Worm (Caenorhabditis elegans): Measurements from ENCODE around the gene unc-22.

unc-22 gene

ce11 chrIV:12010859-12011258 lies at the start of gene unc-22, which contains the start of gene ZK617.26:
Gene unc-22, minus strand, starts transcription at chrIV:12011007.
Gene ZK617.26, minus strand, starts transcription at chrIV:12010959.
- TF ChIP-seq mml-1 (tag; optimal IDR thresholded peaks at IDR 0.05) (no peak), nfya-1 (tag; optimal IDR thresholded peaks at IDR 0.05; ENCODE audit: insufficient read depth) (no peak), ZK546.5 (tag; optimal IDR thresholded peaks at IDR 0.05) (no peak), tbx-2 (tag; optimal IDR thresholded peaks at IDR 0.05) (no peak), unc-39 (tag; optimal IDR thresholded peaks at IDR 0.05) (no peak), ceh-9 (tag; optimal IDR thresholded peaks at IDR 0.05) (no peak), elt-2 (tag; optimal IDR thresholded peaks at IDR 0.05) (no peak), nhr-67 (tag; optimal IDR thresholded peaks at IDR 0.05) (no peak), nhr-43 (tag; optimal IDR thresholded peaks at IDR 0.05; ENCODE audit: poor library complexity, severe bottlenecking) (no peak), ceh-16 (tag; optimal IDR thresholded peaks at IDR 0.05) (no peak), daf-12 (tag; optimal IDR thresholded peaks at IDR 0.05) (no peak), nhr-12 (tag; optimal IDR thresholded peaks at IDR 0.05) (no peak), zag-1 (tag; optimal IDR thresholded peaks at IDR 0.05) (no peak), egl-27 (tag; optimal IDR thresholded peaks at IDR 0.05) (no peak), jun-1 (tag; optimal IDR thresholded peaks at IDR 0.05) (no peak), nhr-23 (tag; optimal IDR thresholded peaks at IDR 0.05) (no peak), pqm-1 (tag; optimal IDR thresholded peaks at IDR 0.05) (no peak), lsy-12 (tag; optimal IDR thresholded peaks at IDR 0.05) (no peak), ztf-11 (tag; optimal IDR thresholded peaks at IDR 0.05) (no peak), elt-3 (tag; optimal IDR thresholded peaks at IDR 0.05) (no peak)

ce11 chrIV:12057508-12057907 lies 46.7 kb upstream of the unc-22 start, which contains the start of gene K08E4.3:
Gene K08E4.3, plus strand, starts transcription at chrIV:12057742.
- TF ChIP-seq unc-62 (GFP tag; optimal IDR thresholded peaks at IDR 0.05) (peak; percentile 33), lin-39 (tag; optimal IDR thresholded peaks at IDR 0.05) (no peak), nfya-1 (tag; optimal IDR thresholded peaks at IDR 0.05; ENCODE audit: insufficient read depth) (peak; percentile 55)

ce11 chrIV:12056603-12057002 lies 45.8 kb upstream of the unc-22 start, which contains the start of gene K08E4.2:
Gene K08E4.2, minus strand, starts transcription at chrIV:12056656.
- no peak for TF ChIP-seq ZK546.5 (tag; optimal IDR thresholded peaks at IDR 0.05)
- no peak for TF ChIP-seq nhr-25 (tag; optimal IDR thresholded peaks at IDR 0.05)
- no peak for TF ChIP-seq elt-2 (tag; optimal IDR thresholded peaks at IDR 0.05)
- TF ChIP-seq ceh-9 (tag; optimal IDR thresholded peaks at IDR 0.05), result no peak

ce11 chrIV:12052461-12052860 lies 41.7 kb upstream of the unc-22 start:
- TF ChIP-seq nhr-76 (tag; optimal IDR thresholded peaks at IDR 0.05) (no peak), skn-1 (tag; optimal IDR thresholded peaks at IDR 0.05) (no peak), lsy-12 (tag; optimal IDR thresholded peaks at IDR 0.05) (no peak), aly-2 (tag; optimal IDR thresholded peaks at IDR 0.05) (no peak), unc-39 (tag; optimal IDR thresholded peaks at IDR 0.05) (no peak), mml-1 (tag; optimal IDR thresholded peaks at IDR 0.05) (no peak), daf-12 (tag; optimal IDR thresholded peaks at IDR 0.05) (no peak), egl-5 (tag; optimal IDR thresholded peaks at IDR 0.05) (no peak), nfya-1 (tag; optimal IDR thresholded peaks at IDR 0.05; ENCODE audit: insufficient read depth) (no peak), fos-1 (tag; optimal IDR thresholded peaks at IDR 0.05) (no peak), elt-1 (tag; optimal IDR thresholded peaks at IDR 0.05) (no peak)

ce11 chrIV:12051049-12051792 lies 40.4 kb upstream of the unc-22 start, which contains the start of the genes bre-5 and spt-5:
Gene bre-5, minus strand, starts transcription at chrIV:12051215.
Gene spt-5, plus strand, starts transcription at chrIV:12051491.
- TF ChIP-seq nhr-67 (tag; optimal IDR thresholded peaks at IDR 0.05) (no peak), lin-15B (tag; optimal IDR thresholded peaks at IDR 0.05) (peak; percentile 36), ceh-28 (tag; optimal IDR thresholded peaks at IDR 0.05) (peak; percentile 35), nhr-23 (tag; optimal IDR thresholded peaks at IDR 0.05) (peak; percentile 21), pha-4 (tag; optimal IDR thresholded peaks at IDR 0.05) (peak; percentile 64), hmg-11 (tag; optimal IDR thresholded peaks at IDR 0.05) (peak; percentile 47), zag-1 (tag; optimal IDR thresholded peaks at IDR 0.05) (no peak), ceh-9 (tag; optimal IDR thresholded peaks at IDR 0.05) (no peak), mml-1 (tag; optimal IDR thresholded peaks at IDR 0.05) (no peak), jun-1 (tag; optimal IDR thresholded peaks at IDR 0.05) (no peak)
